Fruit fly (Drosophila melanogaster) whole organism, embryonic: ENCODE measurements around the gene Pfas.

Experiments
- BtbVII ChIP-seq: fragments of 200-800 bp; sonication (Bioruptor generic); optimal IDR thresholded peaks from 3 replicates; lab custom pipeline; 2017; ENCODE audit warnings: missing biosample characterization, mild to moderate bottlenecking, missing genetic modification characterization
- CG10979 ChIP-seq: fragments of 200-800 bp; sonication (Bioruptor generic); optimal IDR thresholded peaks from 2 replicates; lab custom pipeline; 2018; ENCODE audit warnings: missing biosample characterization, mild to moderate bottlenecking, missing genetic modification characterization, moderate library complexity
- CG11085 ChIP-seq: fragments of 200-800 bp; sonication (Bioruptor generic); IDR thresholded peaks from 2 replicates; pipeline ENCODE4 v1.3.6; 2022; ENCODE audit warnings: missing biosample characterization, missing genetic modification characterization
- CG15073 ChIP-seq: fragments of 200-800 bp; sonication (Bioruptor generic); optimal IDR thresholded peaks from 2 replicates; lab custom pipeline; 2016; ENCODE audit warnings: missing biosample characterization, missing genetic modification characterization
- CG15269 ChIP-seq: fragments of 200-800 bp; sonication (Bioruptor generic); optimal IDR thresholded peaks from 2 replicates; lab custom pipeline; 2018; ENCODE audit warnings: missing biosample characterization, mild to moderate bottlenecking, missing genetic modification characterization, moderate library complexity
- CG15479 ChIP-seq: fragments of 200-800 bp; sonication (Bioruptor generic); optimal IDR thresholded peaks from 3 replicates; lab custom pipeline; 2019; ENCODE audit warnings: missing biosample characterization, mild to moderate bottlenecking, missing genetic modification characterization, moderate library complexity
- CG17568 ChIP-seq: fragments of 200-800 bp; sonication (Bioruptor generic); optimal IDR thresholded peaks from 2 replicates; lab custom pipeline; 2018; ENCODE audit warnings: missing biosample characterization, mild to moderate bottlenecking, missing genetic modification characterization, moderate library complexity
- CG17612 ChIP-seq: fragments of 200-800 bp; sonication (Bioruptor generic); IDR thresholded peaks from 2 replicates; pipeline ENCODE4 v1.3.6; 2022; ENCODE audit warnings: missing biosample characterization, missing genetic modification characterization
- CG2889 ChIP-seq: fragments of 200-800 bp; sonication (Bioruptor generic); IDR thresholded peaks from 3 replicates; pipeline ENCODE4 v1.3.6; 2022; ENCODE audit warnings: missing biosample characterization, missing genetic modification characterization
- CG30431 ChIP-seq: fragments of 200-800 bp; sonication (Bioruptor generic); optimal IDR thresholded peaks from 2 replicates; lab custom pipeline; 2017; ENCODE audit warnings: missing biosample characterization, missing genetic modification characterization
- CG33557 ChIP-seq: fragments of 200-800 bp; sonication (Bioruptor generic); optimal IDR thresholded peaks from 2 replicates; lab custom pipeline; 2019; ENCODE audit warnings: missing biosample characterization, mild to moderate bottlenecking, missing genetic modification characterization, moderate library complexity
- CG4404 ChIP-seq: fragments of 200-800 bp; sonication (Bioruptor generic); IDR thresholded peaks from 2 replicates; pipeline ENCODE4 v1.3.6; 2022; ENCODE audit warnings: missing biosample characterization, missing genetic modification characterization
- CG4820 ChIP-seq: fragments of 200-800 bp; sonication (Bioruptor generic); optimal IDR thresholded peaks from 3 replicates; lab custom pipeline; 2016; ENCODE audit warnings: missing biosample characterization, missing genetic modification characterization
- CG6654 ChIP-seq: fragments of 200-800 bp; sonication (Bioruptor generic); optimal IDR thresholded peaks from 2 replicates; lab custom pipeline; 2017; ENCODE audit warnings: missing biosample characterization, mild to moderate bottlenecking, missing genetic modification characterization
- CG7372 ChIP-seq: fragments of 200-800 bp; sonication (Bioruptor generic); IDR thresholded peaks from 2 replicates; pipeline ENCODE4 v1.3.6; 2022; ENCODE audit warnings: missing biosample characterization, missing genetic modification characterization
- CG7786 ChIP-seq: fragments of 200-800 bp; sonication (Bioruptor generic); optimal IDR thresholded peaks from 2 replicates; lab custom pipeline; 2016; ENCODE audit warnings: missing biosample characterization, missing genetic modification characterization
- CG7928 ChIP-seq: fragments of 200-800 bp; sonication (Bioruptor generic); optimal IDR thresholded peaks from 2 replicates; lab custom pipeline; 2017; ENCODE audit warnings: missing biosample characterization, mild to moderate bottlenecking, missing genetic modification characterization
- CG8281 ChIP-seq: fragments of 200-800 bp; sonication (Bioruptor generic); optimal IDR thresholded peaks from 2 replicates; lab custom pipeline; 2018; ENCODE audit warnings: missing biosample characterization, mild to moderate bottlenecking, missing genetic modification characterization, moderate library complexity
- Dad ChIP-seq: fragments of 200-800 bp; sonication (Bioruptor generic); optimal IDR thresholded peaks from 3 replicates; lab custom pipeline; 2016; ENCODE audit warnings: missing biosample characterization, missing genetic modification characterization
- Dbx ChIP-seq: fragments of 200-800 bp; sonication (Bioruptor generic); IDR thresholded peaks from 3 replicates; pipeline ENCODE4 v1.3.6; 2022; ENCODE audit warnings: missing biosample characterization, missing genetic modification characterization
- Dip2 ChIP-seq: fragments of 200-800 bp; sonication (Bioruptor generic); IDR thresholded peaks from 2 replicates; pipeline ENCODE4 v1.3.6; 2022; ENCODE audit warnings: missing biosample characterization, missing genetic modification characterization
- E2f1 ChIP-seq: fragments of 200-800 bp; sonication (Bioruptor generic); IDR thresholded peaks from 2 replicates; pipeline ENCODE4 v1.3.6; 2022; ENCODE audit warnings: missing biosample characterization, missing genetic modification characterization
- Fer3 ChIP-seq: fragments of 200-800 bp; sonication (Bioruptor generic); optimal IDR thresholded peaks from 2 replicates; lab custom pipeline; 2018; ENCODE audit warnings: missing biosample characterization, mild to moderate bottlenecking, missing genetic modification characterization, moderate library complexity
- HLH4C ChIP-seq: fragments of 200-800 bp; sonication (Bioruptor generic); IDR thresholded peaks from 3 replicates; pipeline ENCODE4 v1.3.6; 2022; ENCODE audit warnings: missing biosample characterization, missing genetic modification characterization; ENCODE audit not compliant: partially characterized antibody
- Hr39 ChIP-seq: fragments of >200 bp; optimal IDR thresholded peaks from 2 replicates; lab custom pipeline; 2017
- Lpt ChIP-seq: fragments of >200 bp; optimal IDR thresholded peaks from 2 replicates; lab custom pipeline; 2018; ENCODE audit warnings: missing biosample characterization, missing genetic modification characterization
- Opbp ChIP-seq: fragments of 200-800 bp; sonication (Bioruptor generic); IDR thresholded peaks from 3 replicates; pipeline ENCODE4 v1.3.6; 2022; ENCODE audit warnings: missing biosample characterization, missing genetic modification characterization; ENCODE audit not compliant: partially characterized antibody
- Side ChIP-seq: fragments of 200-800 bp; sonication (Bioruptor generic); optimal IDR thresholded peaks from 2 replicates; lab custom pipeline; 2016; ENCODE audit warnings: missing biosample characterization, missing genetic modification characterization
- Six4 ChIP-seq: fragments of 200-800 bp; sonication (Bioruptor generic); optimal IDR thresholded peaks from 2 replicates; lab custom pipeline; 2016; ENCODE audit warnings: missing biosample characterization, missing genetic modification characterization
- Stat92E ChIP-seq, 3 experiments: fragments of >200 bp in 2 of 3; fragments of 200-800 bp in 1 of 3; sonication (Bioruptor generic) in 1 of 3; optimal IDR thresholded peaks; 2 replicates each; lab custom pipeline; 2017 to 2019; ENCODE audit warnings: missing biosample characterization in 3 of 3, missing genetic modification characterization in 3 of 3, mild to moderate bottlenecking in 1 of 3, moderate library complexity in 1 of 3
- al ChIP-seq: fragments of 200-800 bp; sonication (Bioruptor generic); IDR thresholded peaks from 2 replicates; pipeline ENCODE4 v1.3.6; 2022; ENCODE audit warnings: missing biosample characterization, missing genetic modification characterization
- bowl ChIP-seq: fragments of 200-800 bp; sonication (Bioruptor generic); IDR thresholded peaks from 2 replicates; pipeline ENCODE4 v1.3.6; 2022; ENCODE audit warnings: missing biosample characterization, missing genetic modification characterization
- ci ChIP-seq: fragments of 200-800 bp; sonication (Bioruptor generic); IDR thresholded peaks from 3 replicates; pipeline ENCODE4 v1.3.6; 2022; ENCODE audit warnings: missing biosample characterization, missing genetic modification characterization
- crol ChIP-seq: fragments of 200-800 bp; sonication (Bioruptor generic); IDR thresholded peaks from 2 replicates; pipeline ENCODE4 v1.3.6; 2022; ENCODE audit warnings: missing biosample characterization, missing genetic modification characterization
- dm ChIP-seq: fragments of 200-800 bp; sonication (Bioruptor generic); optimal IDR thresholded peaks from 3 replicates; lab custom pipeline; 2016; ENCODE audit warnings: missing biosample characterization, missing genetic modification characterization
- gsb ChIP-seq: fragments of 200-800 bp; sonication (Bioruptor generic); IDR thresholded peaks from 2 replicates; pipeline ENCODE4 v1.3.6; 2022; ENCODE audit warnings: missing biosample characterization, missing genetic modification characterization
- ind ChIP-seq: fragments of 200-800 bp; sonication (Bioruptor generic); optimal IDR thresholded peaks from 3 replicates; lab custom pipeline; 2016; ENCODE audit warnings: missing biosample characterization, missing genetic modification characterization
- inv ChIP-seq: fragments of 200-800 bp; sonication (Bioruptor generic); IDR thresholded peaks from 2 replicates; pipeline ENCODE4 v1.3.6; 2022; ENCODE audit warnings: missing biosample characterization, missing genetic modification characterization; ENCODE audit not compliant: partially characterized antibody
- jigr1 ChIP-seq: fragments of 200-800 bp; sonication (Bioruptor generic); IDR thresholded peaks from 3 replicates; pipeline ENCODE4 v1.3.6; 2022; ENCODE audit warnings: missing biosample characterization, missing genetic modification characterization
- ken ChIP-seq: fragments of 200-800 bp; sonication (Bioruptor generic); IDR thresholded peaks from 3 replicates; pipeline ENCODE4 v1.3.6; 2022; ENCODE audit warnings: missing biosample characterization, missing genetic modification characterization
- lilli ChIP-seq: fragments of 200-800 bp; sonication (Bioruptor generic); optimal IDR thresholded peaks from 3 replicates; lab custom pipeline; 2016; ENCODE audit warnings: missing biosample characterization, missing genetic modification characterization
- mirr ChIP-seq: fragments of 200-800 bp; sonication (Bioruptor generic); optimal IDR thresholded peaks from 3 replicates; lab custom pipeline; 2018; ENCODE audit warnings: missing biosample characterization, mild to moderate bottlenecking, missing genetic modification characterization
- pnt ChIP-seq: fragments of 200-800 bp; sonication (Bioruptor generic); optimal IDR thresholded peaks from 3 replicates; lab custom pipeline; 2016; ENCODE audit warnings: missing biosample characterization, missing genetic modification characterization
- prd ChIP-seq, 3 experiments: fragments of >200 bp in 2 of 3; fragments of 200-800 bp in 1 of 3; sonication (Bioruptor generic) in 1 of 3; optimal IDR thresholded peaks in 2 of 3; IDR thresholded peaks in 1 of 3; 2 replicates in 2 of 3; 3 replicates in 1 of 3; pipeline versions ENCODE4 v1.3.6 to Lab custom; 2017 to 2022; ENCODE audit warnings: missing biosample characterization in 1 of 3, missing genetic modification characterization in 1 of 3
- ranshi ChIP-seq: fragments of 200-800 bp; sonication (Bioruptor generic); IDR thresholded peaks from 2 replicates; pipeline ENCODE4 v1.3.6; 2022; ENCODE audit warnings: missing biosample characterization, missing genetic modification characterization
- sim ChIP-seq: fragments of 200-800 bp; sonication (Bioruptor generic); IDR thresholded peaks from 2 replicates; pipeline ENCODE4 v1.3.6; 2022; ENCODE audit warnings: missing biosample characterization, missing genetic modification characterization
- tx ChIP-seq: fragments of 200-800 bp; sonication (Bioruptor generic); optimal IDR thresholded peaks from 2 replicates; lab custom pipeline; 2016; ENCODE audit warnings: missing biosample characterization, missing genetic modification characterization
- wek ChIP-seq: fragments of 200-800 bp; sonication (Bioruptor generic); optimal IDR thresholded peaks from 3 replicates; lab custom pipeline; 2018; ENCODE audit warnings: missing biosample characterization, mild to moderate bottlenecking, missing genetic modification characterization, moderate library complexity
- zen ChIP-seq: fragments of 200-800 bp; sonication (Bioruptor generic); optimal IDR thresholded peaks from 3 replicates; lab custom pipeline; 2018; ENCODE audit warnings: missing biosample characterization, mild to moderate bottlenecking, missing genetic modification characterization, moderate library complexity
- zfh1 ChIP-seq: fragments of 200-800 bp; sonication (Bioruptor generic); IDR thresholded peaks from 3 replicates; pipeline ENCODE4 v1.3.6; 2022; ENCODE audit warnings: missing biosample characterization, missing genetic modification characterization
- zfh2 ChIP-seq: fragments of 200-800 bp; sonication (Bioruptor generic); optimal IDR thresholded peaks from 2 replicates; lab custom pipeline; 2016; ENCODE audit warnings: missing biosample characterization, missing genetic modification characterization

The Pfas gene

DNA sequence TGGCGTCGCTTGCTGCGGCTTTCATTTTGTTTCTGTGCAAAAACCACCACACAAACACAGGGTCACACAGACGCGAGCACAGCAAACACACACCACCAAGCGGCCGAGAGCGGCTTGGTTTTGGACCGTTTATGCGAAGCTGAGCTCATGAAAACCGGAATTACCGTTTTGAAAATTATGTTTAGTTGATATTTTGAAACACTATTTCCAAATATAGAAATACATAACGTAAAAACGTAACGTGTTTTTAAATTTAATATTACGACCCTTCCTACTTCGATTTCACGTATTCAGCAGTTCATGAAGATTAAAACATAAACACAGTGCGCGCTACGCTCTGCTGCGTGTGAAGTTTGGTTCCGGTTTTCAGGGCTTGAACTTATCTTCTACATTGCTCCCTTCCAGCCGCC lies 5.4 kb upstream of the Pfas start (continued):
- TF ChIP-seq Opbp (GFP tag; lab: Robert Waterston, UW) (no peak), lilli (peak; percentile 97), CG7786 (GFP tag; lab: Kevin White, UChicago) (peak; percentile 86), CG11085 (GFP tag; lab: Robert Waterston, UW) (peak; percentile 50; the same call in 1 of the 2 replicates), CG10979 (tag; lab: Kevin White, UChicago) (peak; percentile 98), dm (GFP tag; lab: Kevin White, UChicago) (peak; percentile 85), CG17568 (GFP tag; lab: Kevin White, UChicago) (no peak), wek (GFP tag; lab: Kevin White, UChicago) (peak; percentile 91), inv (GFP tag; lab: Robert Waterston, UW) (no peak), sim (GFP tag; lab: Robert Waterston, UW) (peak; percentile 91), ken (GFP tag; lab: Robert Waterston, UW) (peak; percentile 93), CG8281 (tag; lab: Kevin White, UChicago) (peak; percentile 83), ranshi (GFP tag; lab: Robert Waterston, UW) (peak; percentile 93), jigr1 (GFP tag; lab: Robert Waterston, UW) (0 out of 3 replicates have a peak, but pooled peaks have one; percentile 17), Stat92E (GFP tag; optimal IDR thresholded peaks at IDR 0.05; lab: Kevin White, UChicago) (peak in 1 of 3 experiments; percentile 79), pnt (peak; percentile 88), CG17612 (GFP tag; lab: Robert Waterston, UW) (peak; percentile 66), Side (GFP tag; lab: Kevin White, UChicago) (peak; percentile 98), CG7928 (GFP tag; lab: Kevin White, UChicago) (peak; percentile 76), Dip2 (GFP tag; lab: Robert Waterston, UW) (peak; percentile 28; the same call in 1 of the 2 replicates), CG15479 (GFP tag; lab: Kevin White, UChicago) (no peak), CG30431 (GFP tag; lab: Kevin White, UChicago) (peak; percentile 84), CG15073 (peak; percentile 47), zfh2 (GFP tag; lab: Kevin White, UChicago) (peak; percentile 85), Lpt (GFP tag; lab: Kevin White, UChicago) (no peak), zfh1 (GFP tag; lab: Robert Waterston, UW) (peak; percentile 96), bowl (GFP tag; lab: Robert Waterston, UW) (peak; percentile 90), crol (GFP tag; lab: Robert Waterston, UW) (peak; percentile 66), mirr (GFP tag; lab: Kevin White, UChicago) (peak; percentile 96), Six4 (GFP tag; lab: Kevin White, UChicago) (peak; percentile 93), HLH4C (no peak), CG6654 (GFP tag; lab: Kevin White, UChicago) (peak; percentile 82), CG4404 (GFP tag; lab: Robert Waterston, UW) (peak; percentile 41; the same call in 1 of the 2 replicates), Dbx (GFP tag; lab: Robert Waterston, UW) (peak; percentile 96), CG2889 (GFP tag; lab: Robert Waterston, UW) (peak; percentile 82), ci (GFP tag; lab: Robert Waterston, UW) (peak; percentile 99), CG15269 (tag; lab: Kevin White, UChicago) (peak; percentile 96), Dad (GFP tag; lab: Kevin White, UChicago) (peak; percentile 97), Fer3 (peak; percentile 97), CG4820 (GFP tag; lab: Kevin White, UChicago) (peak; percentile 100), gsb (GFP tag; lab: Robert Waterston, UW) (peak; percentile 79), ind (GFP tag; lab: Kevin White, UChicago) (peak; percentile 90), zen (tag; lab: Kevin White, UChicago) (peak; percentile 88), BtbVII (GFP tag; lab: Kevin White, UChicago) (peak; percentile 97), prd (optimal IDR thresholded peaks at IDR 0.05; lab: Kevin White, UChicago) (no peak), prd (GFP tag; IDR thresholded peaks at IDR 0.05; lab: Robert Waterston, UW) (peak; percentile 84), CG33557 (GFP tag; lab: Kevin White, UChicago) (peak; percentile 95), tx (GFP tag; lab: Kevin White, UChicago) (peak; percentile 94), al (GFP tag; lab: Robert Waterston, UW) (peak; percentile 69), Hr39 (no peak), CG7372 (peak; percentile 87), E2f1 (GFP tag; lab: Robert Waterston, UW) (peak; percentile 82)
